Worm (Caenorhabditis elegans) whole organism, L4/young adult: Measurements from ENCODE around the gene cyn-11.

Source experiments
- W03F9.2 ChIP-seq: fragments of 150-350 bp; optimal IDR thresholded peaks from 2 replicates; lab custom pipeline; 2014; ENCODE audit warnings: missing biosample characterization, missing genetic modification characterization
- dao-5 ChIP-seq: sonication (generic microtip); optimal IDR thresholded peaks from 2 replicates; lab custom pipeline; 2016; ENCODE audit warnings: missing genotype, missing genetic modification characterization, moderate library complexity, missing compliant biosample characterization
- him-1 ChIP-seq: sonication (generic microtip); optimal IDR thresholded peaks from 2 replicates; lab custom pipeline; 2016; ENCODE audit warnings: missing genotype, missing genetic modification reagents, missing genetic modification characterization, missing compliant biosample characterization

ce11 chrII:8743379-8744173 lies 27.5 kb upstream of the cyn-11 start, which contains the start of gene mak-1:
- TF ChIP-seq him-1 = no peak
- no peak for TF ChIP-seq W03F9.2
- no peak for TF ChIP-seq dao-5 (tag; lab: Kevin White, UChicago)
